Worm (Caenorhabditis elegans) whole organism, young adult: ENCODE data around the gene ech-3.

Experiments
- B0035.1 ChIP-seq: sonication (generic microtip); optimal IDR thresholded peaks from 2 replicates; lab custom pipeline; 2016; ENCODE audit warnings: missing genetic modification characterization, mild to moderate bottlenecking, missing compliant biosample characterization, missing genotype, missing genetic modification reagents
- B0336.3 ChIP-seq: fragments of 200-800 bp; sonication (Bioruptor generic); IDR thresholded peaks from 2 replicates; pipeline ENCODE4 v1.3.6; 2022; ENCODE audit warnings: missing genetic modification characterization, missing compliant biosample characterization
- F23B12.7 ChIP-seq: sonication (generic microtip); optimal IDR thresholded peaks from 2 replicates; lab custom pipeline; 2017; ENCODE audit warnings: missing genetic modification characterization, mild to moderate bottlenecking, missing compliant biosample characterization, antibody characterized with exemption, moderate library complexity; ENCODE audit not compliant: insufficient read depth
- F49E8.2 ChIP-seq: sonication (generic microtip); optimal IDR thresholded peaks from 3 replicates; lab custom pipeline; 2017; ENCODE audit warnings: missing genetic modification characterization, mild to moderate bottlenecking, missing compliant biosample characterization, antibody characterized with exemption, moderate library complexity; ENCODE audit not compliant: insufficient read depth
- F57A8.1 ChIP-seq: fragments of 200-800 bp; sonication (Bioruptor generic); optimal IDR thresholded peaks from 2 replicates; lab custom pipeline; 2018; ENCODE audit warnings: mild to moderate bottlenecking, missing genetic modification characterization, moderate library complexity, missing compliant biosample characterization
- F57C9.4 ChIP-seq: sonication (generic microtip); optimal IDR thresholded peaks from 2 replicates; lab custom pipeline; 2017; ENCODE audit warnings: mild to moderate bottlenecking, missing genetic modification characterization, missing compliant biosample characterization
- K11D2.4 ChIP-seq: fragments of 200-800 bp; sonication (Bioruptor generic); IDR thresholded peaks from 2 replicates; pipeline ENCODE4 v1.3.6; 2022; ENCODE audit warnings: missing genetic modification reagents, missing genetic modification characterization, missing compliant biosample characterization
- Y53F4B.3 ChIP-seq: fragments of 200-800 bp; sonication (Bioruptor generic); IDR thresholded peaks from 2 replicates; pipeline ENCODE4 v1.3.6; 2022; ENCODE audit warnings: missing genetic modification reagents, missing genetic modification characterization, missing compliant biosample characterization
- Y53G8AR.9 ChIP-seq: fragments of 200-800 bp; sonication (Bioruptor generic); conservative IDR thresholded peaks from 2 replicates; pipeline ENCODE4 v1.3.6; 2022; ENCODE audit warnings: missing genetic modification reagents, missing genetic modification characterization, missing compliant biosample characterization
- Y56A3A.18 ChIP-seq: fragments of 200-800 bp; sonication (Bioruptor generic); IDR thresholded peaks from 2 replicates; pipeline ENCODE4 v1.3.6; 2022; ENCODE audit warnings: missing genetic modification reagents, missing genetic modification characterization, missing compliant biosample characterization
- Y67H2A.10 ChIP-seq: fragments of 200-800 bp; sonication (Bioruptor generic); conservative IDR thresholded peaks from 2 replicates; pipeline ENCODE4 v1.3.6; 2022; ENCODE audit warnings: missing genetic modification reagents, missing genetic modification characterization, missing compliant biosample characterization
- akir-1 ChIP-seq: fragments of 200-800 bp; sonication (Bioruptor generic); optimal IDR thresholded peaks from 2 replicates; lab custom pipeline; 2018; ENCODE audit warnings: mild to moderate bottlenecking, missing genetic modification characterization, moderate library complexity, missing compliant biosample characterization
- ama-1 ChIP-seq, 3 experiments: fragments of 150-350 bp in 1 of 3; sonication (generic microtip) in 2 of 3; optimal IDR thresholded peaks; 2 replicates each; lab custom pipeline; 2014 to 2018; ENCODE audit warnings: missing biosample characterization in 2 of 3, missing genetic modification characterization in 2 of 3, missing genetic modification reagents in 2 of 3
- athp-1 ChIP-seq: sonication (generic microtip); optimal IDR thresholded peaks from 2 replicates; lab custom pipeline; 2017; ENCODE audit warnings: mild to moderate bottlenecking, missing genetic modification characterization, missing compliant biosample characterization
- attf-5 ChIP-seq: fragments of 200-800 bp; sonication (Bioruptor generic); optimal IDR thresholded peaks from 2 replicates; lab custom pipeline; 2018; ENCODE audit warnings: mild to moderate bottlenecking, missing genetic modification characterization, missing compliant biosample characterization
- bed-2 ChIP-seq: fragments of 200-800 bp; sonication (Bioruptor generic); IDR thresholded peaks from 2 replicates; pipeline ENCODE4 v1.3.6; 2022; ENCODE audit warnings: missing genetic modification reagents, missing genetic modification characterization, missing compliant biosample characterization
- cebp-1 ChIP-seq, 2 experiments: fragments of 200-800 bp in 1 of 2; sonication (Bioruptor generic) in 1 of 2; sonication (generic microtip) in 1 of 2; IDR thresholded peaks in 1 of 2; optimal IDR thresholded peaks in 1 of 2; 2 replicates each; pipeline versions ENCODE4 v1.3.6 to Lab custom; 2017 to 2022; ENCODE audit warnings: missing compliant biosample characterization in 2 of 2, missing genetic modification characterization in 2 of 2, mild to moderate bottlenecking in 1 of 2, missing genetic modification reagents in 1 of 2, moderate library complexity in 1 of 2
- ceh-27 ChIP-seq: fragments of 200-800 bp; sonication (Bioruptor generic); optimal IDR thresholded peaks from 2 replicates; lab custom pipeline; 2018; ENCODE audit warnings: mild to moderate bottlenecking, missing genetic modification characterization, moderate library complexity, missing compliant biosample characterization
- ceh-40 ChIP-seq: fragments of 200-800 bp; sonication (Bioruptor generic); IDR thresholded peaks from 2 replicates; pipeline ENCODE4 v1.3.6; 2022; ENCODE audit warnings: missing genetic modification characterization, missing compliant biosample characterization
- ceh-58 ChIP-seq: fragments of 200-800 bp; sonication (Bioruptor generic); IDR thresholded peaks from 2 replicates; pipeline ENCODE4 v1.3.6; 2022; ENCODE audit warnings: missing genetic modification characterization, missing compliant biosample characterization
- egl-18 ChIP-seq: fragments of 200-800 bp; sonication (Bioruptor generic); IDR thresholded peaks from 2 replicates; pipeline ENCODE4 v1.3.6; 2022; ENCODE audit warnings: missing genetic modification reagents, missing genetic modification characterization, missing compliant biosample characterization
- ets-4 ChIP-seq: fragments of 200-800 bp; sonication (Bioruptor generic); optimal IDR thresholded peaks from 2 replicates; lab custom pipeline; 2018; ENCODE audit warnings: mild to moderate bottlenecking, missing genetic modification characterization, missing compliant biosample characterization
- hmg-1.2 ChIP-seq: fragments of 200-800 bp; sonication (Bioruptor generic); IDR thresholded peaks from 2 replicates; pipeline ENCODE4 v1.3.6; 2022; ENCODE audit warnings: missing genetic modification reagents, missing genetic modification characterization, missing compliant biosample characterization
- hsf-1 ChIP-seq: fragments of 200-800 bp; sonication (Bioruptor generic); IDR thresholded peaks from 2 replicates; pipeline ENCODE4 v1.3.6; 2022; ENCODE audit warnings: missing genetic modification reagents, missing genetic modification characterization, missing compliant biosample characterization
- let-607 ChIP-seq, 2 experiments: fragments of 200-800 bp in 1 of 2; sonication (Bioruptor generic) in 1 of 2; sonication (generic microtip) in 1 of 2; optimal IDR thresholded peaks; 2 replicates each; lab custom pipeline; 2016 to 2018; ENCODE audit warnings: mild to moderate bottlenecking in 2 of 2, missing compliant biosample characterization in 2 of 2, missing genetic modification characterization in 2 of 2, moderate library complexity in 2 of 2, missing genotype in 1 of 2
- lsl-1 ChIP-seq: fragments of 200-800 bp; sonication (Bioruptor generic); optimal IDR thresholded peaks from 2 replicates; lab custom pipeline; 2018; ENCODE audit warnings: mild to moderate bottlenecking, missing genetic modification characterization, moderate library complexity, missing compliant biosample characterization
- madf-10 ChIP-seq: sonication (generic microtip); optimal IDR thresholded peaks from 2 replicates; lab custom pipeline; 2016; ENCODE audit warnings: mild to moderate bottlenecking, missing genetic modification characterization, missing compliant biosample characterization
- madf-3 ChIP-seq: fragments of 200-800 bp; sonication (Bioruptor generic); IDR thresholded peaks from 2 replicates; pipeline ENCODE4 v1.3.6; 2022; ENCODE audit warnings: missing genetic modification reagents, missing genetic modification characterization, missing compliant biosample characterization
- mcd-1 ChIP-seq: fragments of 200-800 bp; sonication (Bioruptor generic); IDR thresholded peaks from 2 replicates; pipeline ENCODE4 v1.3.6; 2022; ENCODE audit warnings: missing genetic modification reagents, missing genetic modification characterization, missing compliant biosample characterization
- mxl-1 ChIP-seq: sonication (generic microtip); optimal IDR thresholded peaks from 2 replicates; lab custom pipeline; 2016; ENCODE audit warnings: missing genetic modification characterization, missing compliant biosample characterization
- nfya-2 ChIP-seq: fragments of 200-800 bp; sonication (Bioruptor generic); IDR thresholded peaks from 2 replicates; pipeline ENCODE4 v1.3.6; 2022; ENCODE audit warnings: missing genetic modification reagents, missing genetic modification characterization, missing compliant biosample characterization
- nhr-120 ChIP-seq: fragments of 200-800 bp; sonication (Bioruptor generic); IDR thresholded peaks from 2 replicates; pipeline ENCODE4 v1.3.6; 2022; ENCODE audit warnings: missing genetic modification characterization, missing compliant biosample characterization
- nhr-179 ChIP-seq: sonication (generic microtip); optimal IDR thresholded peaks from 2 replicates; lab custom pipeline; 2016; ENCODE audit warnings: mild to moderate bottlenecking, missing genetic modification characterization, missing compliant biosample characterization
- nhr-80 ChIP-seq: sonication (generic microtip); optimal IDR thresholded peaks from 2 replicates; lab custom pipeline; 2016; ENCODE audit warnings: missing genetic modification characterization, missing compliant biosample characterization
- pha-4 ChIP-seq: fragments of 150-350 bp; sonication (generic microtip); optimal IDR thresholded peaks from 2 replicates; lab custom pipeline; 2014; ENCODE audit warnings: missing biosample characterization, missing genetic modification reagents, missing genetic modification characterization
- sea-2 ChIP-seq: fragments of 200-800 bp; sonication (Bioruptor generic); IDR thresholded peaks from 2 replicates; pipeline ENCODE4 v1.3.6; 2022; ENCODE audit warnings: missing genetic modification characterization, missing compliant biosample characterization
- somi-1 ChIP-seq: fragments of 200-800 bp; sonication (Bioruptor generic); optimal IDR thresholded peaks from 2 replicates; lab custom pipeline; 2018; ENCODE audit warnings: mild to moderate bottlenecking, missing genetic modification characterization, missing compliant biosample characterization
- sptf-2 ChIP-seq: fragments of 200-800 bp; sonication (Bioruptor generic); optimal IDR thresholded peaks from 2 replicates; lab custom pipeline; 2018; ENCODE audit warnings: mild to moderate bottlenecking, missing genetic modification characterization, missing compliant biosample characterization
- tlf-1 ChIP-seq: fragments of 200-800 bp; sonication (Bioruptor generic); optimal IDR thresholded peaks from 2 replicates; lab custom pipeline; 2018; ENCODE audit warnings: mild to moderate bottlenecking, missing genetic modification characterization, missing compliant biosample characterization
- unc-62 ChIP-seq: fragments of 150-350 bp; optimal IDR thresholded peaks from 2 replicates; lab custom pipeline; 2014; ENCODE audit warnings: missing biosample characterization, missing genetic modification reagents, missing genetic modification characterization
- zfh-2 ChIP-seq: fragments of 200-800 bp; sonication (Bioruptor generic); conservative IDR thresholded peaks from 2 replicates; pipeline ENCODE4 v1.3.6; 2022; ENCODE audit warnings: missing genetic modification reagents, missing genetic modification characterization, missing compliant biosample characterization
- ztf-18 ChIP-seq: sonication (generic microtip); optimal IDR thresholded peaks from 2 replicates; lab custom pipeline; 2016; ENCODE audit warnings: missing genotype, mild to moderate bottlenecking, missing genetic modification characterization, missing compliant biosample characterization
- ztf-22 ChIP-seq: fragments of 200-800 bp; sonication (Bioruptor generic); optimal IDR thresholded peaks from 2 replicates; lab custom pipeline; 2018; ENCODE audit warnings: mild to moderate bottlenecking, missing genetic modification characterization, moderate library complexity, missing compliant biosample characterization

ech-3 gene

DNA sequence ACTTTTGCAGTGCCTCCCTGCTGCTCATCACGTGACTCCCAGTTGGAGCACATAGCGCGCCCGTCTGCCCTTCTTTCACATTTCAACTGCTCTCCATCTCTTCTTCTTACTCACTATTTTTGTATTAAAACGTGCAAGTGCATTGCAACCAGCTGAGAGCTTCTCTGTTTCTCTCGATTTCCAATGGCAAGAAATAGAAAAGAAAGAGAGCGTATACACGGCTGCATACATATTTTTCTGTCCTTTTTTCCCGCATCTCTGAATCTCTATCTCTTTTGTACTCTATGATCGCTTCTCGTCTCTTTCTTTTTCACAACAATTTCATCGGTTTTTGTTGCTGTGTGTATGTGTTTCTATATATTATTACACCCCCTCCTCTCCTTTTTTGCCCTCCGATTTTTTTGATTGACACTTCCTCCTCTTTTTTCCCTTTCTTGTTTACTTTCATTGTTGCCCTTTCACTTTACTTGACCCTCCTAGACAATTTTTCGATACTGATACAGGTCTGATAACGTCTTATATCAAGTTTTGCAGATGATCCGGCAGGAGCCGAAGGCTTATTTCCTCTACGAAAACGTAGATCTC lies 21.0 kb upstream of the ech-3 start, which contains the start of gene Y97E10AR.1 (continued):
- TF ChIP-seq unc-62 (peak; percentile 78), sea-2 (no peak), ztf-18 (tag; lab: Kevin White, UChicago) (peak; percentile 49), ztf-22 (GFP tag; lab: Kevin White, UChicago) (peak; percentile 75), egl-18 (GFP tag; lab: Robert Waterston, UW) (no peak), pha-4 (peak; percentile 58), mxl-1 (tag; lab: Kevin White, UChicago) (no peak), Y56A3A.18 (GFP tag; lab: Robert Waterston, UW) (0 out of 2 replicates have a peak, but pooled peaks have one; percentile 68), attf-5 (peak; percentile 85), bed-2 (GFP tag; lab: Robert Waterston, UW) (no peak), cebp-1 (GFP tag; IDR thresholded peaks at IDR 0.05; lab: Robert Waterston, UW) (no peak), cebp-1 (tag; optimal IDR thresholded peaks at IDR 0.05; lab: Kevin White, UChicago) (peak; percentile 88), Y67H2A.10 (no peak), ceh-27 (GFP tag; lab: Kevin White, UChicago) (peak; percentile 27), nhr-80 (tag; lab: Kevin White, UChicago) (peak; percentile 98), sptf-2 (GFP tag; lab: Kevin White, UChicago) (no peak), nfya-2 (no peak), madf-3 (GFP tag; lab: Robert Waterston, UW) (0 out of 2 replicates have a peak, but pooled peaks have one; percentile 30), F23B12.7 (peak; percentile 42), athp-1 (tag; lab: Kevin White, UChicago) (no peak), tlf-1 (peak; percentile 35), let-607 (tag; optimal IDR thresholded peaks at IDR 0.05; lab: Kevin White, UChicago) (peak; percentile 62 to 68), Y53F4B.3 (GFP tag; lab: Robert Waterston, UW) (no peak), Y53G8AR.9 (0 out of 2 replicates have a peak, but pooled peaks have one; percentile 68), ceh-58 (no peak), mcd-1 (GFP tag; lab: Robert Waterston, UW) (no peak; the same call in 1 of the 2 replicates), hmg-1.2 (GFP tag; lab: Robert Waterston, UW) (peak; percentile 77)

DNA sequence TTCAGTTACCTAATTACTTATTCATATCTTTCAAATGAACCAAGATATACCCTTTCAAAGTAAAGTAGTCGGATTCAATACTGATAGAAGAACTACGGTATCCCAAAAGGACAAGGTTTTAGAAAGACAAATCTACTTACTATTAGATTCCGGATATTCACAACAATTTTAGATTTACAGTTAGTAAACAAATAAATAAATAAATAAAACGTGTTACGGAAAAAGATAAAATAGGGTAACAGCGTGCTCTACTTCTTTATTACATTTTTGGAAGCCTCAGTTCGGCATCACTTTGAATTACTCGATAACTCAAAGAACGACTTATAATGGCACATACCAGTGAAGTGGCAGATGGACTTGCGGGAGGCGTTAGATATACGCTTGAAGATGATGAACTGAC lies 17.0 kb upstream of the ech-3 start, which contains the start of gene Y97E10AR.8:
Gene Y97E10AR.8 (plus strand): TSS at position 301 of the 400 bp plus-strand sequence.
- TF ChIP-seq F57A8.1 (no peak), akir-1 (GFP tag; lab: Kevin White, UChicago) (no peak), nhr-120 (GFP tag; lab: Robert Waterston, UW) (no peak), madf-3 (GFP tag; lab: Robert Waterston, UW) (no peak), ceh-40 (no peak), F49E8.2 (tag; lab: Kevin White, UChicago) (no peak)

DNA sequence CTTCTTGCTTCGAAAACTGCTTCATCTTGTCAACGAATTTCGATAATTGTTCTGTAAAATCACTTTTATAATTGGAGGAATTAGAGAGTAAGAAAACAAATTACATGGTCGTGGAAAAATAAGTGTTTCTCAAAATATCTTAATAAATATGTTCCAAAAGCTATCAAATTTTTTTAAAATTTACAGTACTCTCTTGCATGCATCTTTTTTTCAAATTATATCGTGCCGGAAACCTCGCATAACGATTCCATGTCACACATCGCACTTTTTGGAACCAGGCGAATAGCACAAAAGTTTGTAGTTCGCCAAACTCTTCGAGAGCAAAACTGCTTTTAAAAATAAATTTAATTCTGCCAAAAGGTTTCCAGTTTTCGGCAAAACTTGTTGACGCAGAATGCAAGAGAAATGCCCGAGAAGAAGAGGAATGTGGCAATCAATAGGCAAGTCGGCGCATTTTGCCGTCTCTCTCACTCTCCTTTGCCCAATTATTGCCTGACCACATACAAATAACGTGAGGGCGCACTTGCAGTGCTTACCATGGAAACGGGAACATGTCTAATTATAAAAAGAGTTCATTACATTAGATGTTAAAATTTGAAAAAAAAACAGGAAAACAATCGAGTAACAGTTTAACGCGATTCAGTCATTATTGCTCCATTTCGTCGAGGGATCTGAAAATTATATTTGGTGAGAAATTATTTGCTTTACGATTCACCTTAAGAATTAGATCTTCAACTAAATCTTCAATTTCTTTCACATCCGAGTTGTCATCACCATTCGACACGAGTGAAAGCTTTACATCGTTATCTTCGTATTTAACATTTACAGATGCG lies 14.3 kb upstream of the ech-3 start, which contains the start of gene Y97E10AR.3:
Gene Y97E10AR.3 (minus strand): TSS at position 51 of the 833 bp plus-strand sequence.
- TF ChIP-seq ama-1 (optimal IDR thresholded peaks at IDR 0.05; lab: Kevin White, UChicago) (no peak), ama-1 (GFP tag; optimal IDR thresholded peaks at IDR 0.05; lab: Kevin White, UChicago) (no peak), pha-4 (no peak), hsf-1 (GFP tag; lab: Robert Waterston, UW) (0 out of 2 replicates have a peak, but pooled peaks have one; percentile 8), somi-1 (GFP tag; lab: Kevin White, UChicago) (no peak), madf-10 (tag; lab: Kevin White, UChicago) (no peak), zfh-2 (GFP tag; lab: Robert Waterston, UW) (no peak), B0035.1 (no peak), K11D2.4 (GFP tag; lab: Robert Waterston, UW) (no peak), F57A8.1 (no peak), sea-2 (no peak), nhr-179 (tag; lab: Kevin White, UChicago) (no peak), lsl-1 (GFP tag; lab: Kevin White, UChicago) (no peak), F57C9.4 (tag; lab: Kevin White, UChicago) (no peak), ets-4 (no peak), nhr-80 (tag; lab: Kevin White, UChicago) (peak; percentile 3), B0336.3 (GFP tag; lab: Robert Waterston, UW) (0 out of 2 replicates have a peak, but pooled peaks have one; percentile 40)
